Worm (Caenorhabditis elegans): Measurements from ENCODE around the gene let-756.

DNA sequence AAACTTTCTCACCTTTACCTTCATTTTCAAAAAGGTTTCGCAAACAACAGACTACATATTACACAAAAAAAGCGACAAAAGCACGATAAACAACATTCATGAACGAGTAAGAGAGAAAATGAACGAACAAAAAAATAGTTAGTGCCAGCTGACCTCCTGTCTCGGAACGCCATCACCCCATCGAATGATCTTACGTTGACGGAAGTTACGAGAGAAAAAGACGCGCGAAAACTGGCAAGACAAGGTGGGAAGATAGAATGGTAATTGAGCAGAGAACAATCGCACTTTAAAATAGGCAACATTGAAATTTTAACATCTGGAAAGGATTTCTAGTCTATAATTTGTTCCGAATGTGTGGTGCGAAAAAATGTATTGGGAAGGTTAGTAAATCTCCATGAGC is 13.3 kb downstream of the let-756 start:
- TF ChIP-seq daf-16 (GFP tag; optimal IDR thresholded peaks at IDR 0.05), result peak in 1 of 2 experiments; percentile 61
- peak; percentile 36 for TF ChIP-seq daf-16 (tag; optimal IDR thresholded peaks at IDR 0.05)
- no peak for TF ChIP-seq dmd-9 (GFP tag; IDR thresholded peaks at IDR 0.05)
- no peak for TF ChIP-seq nhr-10 (tag; optimal IDR thresholded peaks at IDR 0.05)
- TF ChIP-seq unc-62 (GFP tag; optimal IDR thresholded peaks at IDR 0.05 in 1 of 2), result peak in 1 of 2 experiments; percentile 31
- no peak for TF ChIP-seq unc-62 (tag; optimal IDR thresholded peaks at IDR 0.05)
- no peak for TF ChIP-seq zfp-3 (GFP tag; conservative IDR thresholded peaks at IDR 0.05)
